Fruit fly (Drosophila melanogaster): ENCODE data around the gene Polr3I.

The Polr3I gene

dm6 chrX:16871808-16872207 lies 12.6 kb upstream of the Polr3I start:
- TF ChIP-seq cnc (optimal IDR thresholded peaks at IDR 0.05) (no peak), CG33017 (tag; optimal IDR thresholded peaks at IDR 0.05) (no peak), CG1620 (GFP tag; optimal IDR thresholded peaks at IDR 0.05) (no peak), CG7045 (GFP tag; optimal IDR thresholded peaks at IDR 0.05) (no peak), toe (GFP tag; optimal IDR thresholded peaks at IDR 0.05) (no peak), Mnt (GFP tag; optimal IDR thresholded peaks at IDR 0.05) (no peak), CG7101 (tag; optimal IDR thresholded peaks at IDR 0.05) (no peak), Hr96 (GFP tag; optimal IDR thresholded peaks at IDR 0.05) (no peak), ovo (GFP tag; optimal IDR thresholded peaks at IDR 0.05) (no peak), Clk (GFP tag; optimal IDR thresholded peaks at IDR 0.05) (no peak), cic (GFP tag; optimal IDR thresholded peaks at IDR 0.05) (no peak), bab1 (GFP tag; optimal IDR thresholded peaks at IDR 0.05) (no peak), CG14711 (tag; optimal IDR thresholded peaks at IDR 0.05) (no peak), pad (GFP tag; optimal IDR thresholded peaks at IDR 0.05) (no peak), CG5204 (GFP tag; optimal IDR thresholded peaks at IDR 0.05) (no peak), CG12768 (GFP tag; optimal IDR thresholded peaks at IDR 0.05) (no peak), CG11617 (GFP tag; optimal IDR thresholded peaks at IDR 0.05) (no peak), tj (GFP tag; optimal IDR thresholded peaks at IDR 0.05) (no peak), kay (GFP tag; ENCODE audit: borderline replicate concordance) (no peak), Crg-1 (GFP tag; optimal IDR thresholded peaks at IDR 0.05) (no peak)

- TF ChIP-seq CG11617 (GFP tag; optimal IDR thresholded peaks at IDR 0.05), result no peak
- TF ChIP-seq Hr96 (GFP tag; optimal IDR thresholded peaks at IDR 0.05), result no peak
- no peak for TF ChIP-seq kay (GFP tag; ENCODE audit: borderline replicate concordance)
- no peak for TF ChIP-seq Clk (GFP tag; optimal IDR thresholded peaks at IDR 0.05)
- no peak for TF ChIP-seq CG1620 (GFP tag; optimal IDR thresholded peaks at IDR 0.05)
- no peak for TF ChIP-seq cnc (optimal IDR thresholded peaks at IDR 0.05)
- no peak for TF ChIP-seq bab1 (GFP tag; optimal IDR thresholded peaks at IDR 0.05)
- TF ChIP-seq CG5204 (GFP tag; optimal IDR thresholded peaks at IDR 0.05), result no peak
- TF ChIP-seq toe (GFP tag; optimal IDR thresholded peaks at IDR 0.05), result no peak
- TF ChIP-seq Mnt (GFP tag; optimal IDR thresholded peaks at IDR 0.05), result no peak
- TF ChIP-seq ovo (GFP tag; optimal IDR thresholded peaks at IDR 0.05), result no peak
- no peak for TF ChIP-seq Crg-1 (GFP tag; optimal IDR thresholded peaks at IDR 0.05)
- TF ChIP-seq CG12768 (GFP tag; optimal IDR thresholded peaks at IDR 0.05), result no peak
- TF ChIP-seq cic (GFP tag; optimal IDR thresholded peaks at IDR 0.05), result no peak
- no peak for TF ChIP-seq CG7045 (GFP tag; optimal IDR thresholded peaks at IDR 0.05)
- TF ChIP-seq CG14711 (tag; optimal IDR thresholded peaks at IDR 0.05), result no peak
- no peak for TF ChIP-seq tj (GFP tag; optimal IDR thresholded peaks at IDR 0.05)
These were observed 11.3 kb upstream of the Polr3I start for dm6 chrX:16873053-16873452.

dm6 chrX:16874671-16875070 lies 9.7 kb upstream of the Polr3I start:
- TF ChIP-seq CG7101 (tag; optimal IDR thresholded peaks at IDR 0.05) (no peak), tj (GFP tag; optimal IDR thresholded peaks at IDR 0.05) (no peak), kay (GFP tag; ENCODE audit: borderline replicate concordance) (no peak), toe (GFP tag; optimal IDR thresholded peaks at IDR 0.05) (no peak), CG14711 (tag; optimal IDR thresholded peaks at IDR 0.05) (no peak), CG7045 (GFP tag; optimal IDR thresholded peaks at IDR 0.05) (no peak), ovo (GFP tag; optimal IDR thresholded peaks at IDR 0.05) (no peak), Mnt (GFP tag; optimal IDR thresholded peaks at IDR 0.05) (no peak)

- TF ChIP-seq tj (GFP tag; optimal IDR thresholded peaks at IDR 0.05), result no peak
- TF ChIP-seq bab1 (GFP tag; optimal IDR thresholded peaks at IDR 0.05), result no peak
These were observed 8.0 kb upstream of the Polr3I start, which contains the start of gene CG13003 for dm6 chrX:16876425-16876824. TSS of gene CG13003 (minus strand) at chrX:16876544.

dm6 chrX:16880013-16880412 lies 4.4 kb upstream of the Polr3I start:
- TF ChIP-seq toe (GFP tag; optimal IDR thresholded peaks at IDR 0.05) (no peak), bab1 (GFP tag; optimal IDR thresholded peaks at IDR 0.05) (no peak), ovo (GFP tag; optimal IDR thresholded peaks at IDR 0.05) (no peak), CG7101 (tag; optimal IDR thresholded peaks at IDR 0.05) (no peak), cnc (optimal IDR thresholded peaks at IDR 0.05) (no peak), CG14711 (tag; optimal IDR thresholded peaks at IDR 0.05) (no peak), Hr96 (GFP tag; optimal IDR thresholded peaks at IDR 0.05) (no peak), CG33017 (tag; optimal IDR thresholded peaks at IDR 0.05) (no peak), Clk (GFP tag; optimal IDR thresholded peaks at IDR 0.05) (no peak), CG11617 (GFP tag; optimal IDR thresholded peaks at IDR 0.05) (no peak), CG5204 (GFP tag; optimal IDR thresholded peaks at IDR 0.05) (no peak), Mnt (GFP tag; optimal IDR thresholded peaks at IDR 0.05) (no peak), pad (GFP tag; optimal IDR thresholded peaks at IDR 0.05) (no peak), CG7045 (GFP tag; optimal IDR thresholded peaks at IDR 0.05) (no peak), tj (GFP tag; optimal IDR thresholded peaks at IDR 0.05) (no peak), CG12768 (GFP tag; optimal IDR thresholded peaks at IDR 0.05) (no peak), cic (GFP tag; optimal IDR thresholded peaks at IDR 0.05) (no peak), CG1620 (GFP tag; optimal IDR thresholded peaks at IDR 0.05) (no peak), kay (GFP tag; ENCODE audit: borderline replicate concordance) (no peak)

- no peak for TF ChIP-seq CG1620 (GFP tag; optimal IDR thresholded peaks at IDR 0.05)
- TF ChIP-seq CG7045 (GFP tag; optimal IDR thresholded peaks at IDR 0.05), result no peak
- TF ChIP-seq Clk (GFP tag; optimal IDR thresholded peaks at IDR 0.05), result no peak
- peak; percentile 3 for TF ChIP-seq Crg-1 (GFP tag; optimal IDR thresholded peaks at IDR 0.05)
- TF ChIP-seq pad (GFP tag; optimal IDR thresholded peaks at IDR 0.05), result no peak
- TF ChIP-seq CG14711 (tag; optimal IDR thresholded peaks at IDR 0.05), result peak; percentile 73
- TF ChIP-seq CG11617 (GFP tag; optimal IDR thresholded peaks at IDR 0.05), result peak; percentile 15
- peak; percentile 50 for TF ChIP-seq bab1 (GFP tag; optimal IDR thresholded peaks at IDR 0.05)
- no peak for TF ChIP-seq cic (GFP tag; optimal IDR thresholded peaks at IDR 0.05)
- no peak for TF ChIP-seq CG33017 (tag; optimal IDR thresholded peaks at IDR 0.05)
- peak; percentile 56 for TF ChIP-seq CG7101 (tag; optimal IDR thresholded peaks at IDR 0.05)
- TF ChIP-seq Hr96 (GFP tag; optimal IDR thresholded peaks at IDR 0.05), result no peak
- no peak for TF ChIP-seq Mnt (GFP tag; optimal IDR thresholded peaks at IDR 0.05)
- TF ChIP-seq CG12768 (GFP tag; optimal IDR thresholded peaks at IDR 0.05), result no peak
These were observed 3.4 kb upstream of the Polr3I start, which contains the start of gene CG4872 for dm6 chrX:16881015-16881414. TSS of gene CG4872 (plus strand) at chrX:16881347.
